Worm (Caenorhabditis elegans): ENCODE data around the gene fbxa-151.
"Not testable (repeated sequence)": the region's sequence is repeated elsewhere in the genome, so short reads cannot be mapped to it uniquely, and the experiment has no call there.

fbxa-151 gene

ce11 chrIII:1266799-1267198, at the start of gene fbxa-151:
Gene fbxa-151, minus strand, starts transcription at chrIII:1266899.
- TF ChIP-seq ces-1 (GFP tag; optimal IDR thresholded peaks at IDR 0.05); unc-130 (tag; optimal IDR thresholded peaks at IDR 0.05); snpc-4 (tag; optimal IDR thresholded peaks at IDR 0.05): not testable (repeated sequence)

DNA sequence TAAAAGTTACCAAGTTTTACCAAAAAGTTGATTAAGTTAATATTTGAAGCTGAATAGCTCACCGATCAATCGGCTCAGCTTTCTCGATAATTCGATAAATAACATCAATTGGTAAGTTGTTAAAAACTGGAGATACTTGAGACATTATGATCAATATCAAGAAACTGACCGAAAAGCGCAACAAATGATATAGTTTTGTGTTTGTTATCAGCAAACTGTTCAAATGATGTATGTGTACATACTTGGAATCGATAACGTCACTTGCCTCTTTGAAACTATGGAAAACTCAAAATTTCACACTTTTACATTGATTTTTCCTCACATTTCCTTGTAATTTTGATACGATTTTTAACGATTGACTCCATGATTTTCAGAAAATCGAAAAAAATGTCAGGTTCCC, 48.3 kb upstream of the fbxa-151 start, which contains the start of the genes fbxa-80 and fbxa-19:
Gene fbxa-80 (minus strand): TSS at position 173 of the 400 bp plus-strand sequence.
Gene fbxa-19 (plus strand): TSS at position 364 of the 400 bp plus-strand sequence.
- TF ChIP-seq pqm-1 (tag; optimal IDR thresholded peaks at IDR 0.05): no peak
- peak; percentile 33 for TF ChIP-seq elt-2 (tag; optimal IDR thresholded peaks at IDR 0.05)

- TF ChIP-seq nhr-90 (tag; optimal IDR thresholded peaks at IDR 0.05; ENCODE audit: poor library complexity) (no peak), efl-1 (optimal IDR thresholded peaks at IDR 0.05) (no peak), efl-1 (GFP tag; optimal IDR thresholded peaks at IDR 0.05 in 1 of 2) (peak in 1 of 2 experiments; percentile 24)
These were observed 47.6 kb upstream of the fbxa-151 start for ce11 chrIII:1314283-1314682.

- TF ChIP-seq aly-2 (tag; optimal IDR thresholded peaks at IDR 0.05) (no peak), tbx-2 (tag; optimal IDR thresholded peaks at IDR 0.05) (no peak), irx-1 (tag; optimal IDR thresholded peaks at IDR 0.05) (no peak), elt-2 (tag; optimal IDR thresholded peaks at IDR 0.05) (no peak), lin-13 (GFP tag; optimal IDR thresholded peaks at IDR 0.05) (no peak), mep-1 (tag; optimal IDR thresholded peaks at IDR 0.05) (no peak), C16A3.4 (tag; optimal IDR thresholded peaks at IDR 0.05) (no peak), unc-30 (tag; optimal IDR thresholded peaks at IDR 0.05) (no peak), unc-98 (GFP tag; IDR thresholded peaks at IDR 0.05) (no peak), hlh-4 (tag; optimal IDR thresholded peaks at IDR 0.05) (no peak), efl-1 (optimal IDR thresholded peaks at IDR 0.05) (no peak), efl-1 (GFP tag; optimal IDR thresholded peaks at IDR 0.05 in 1 of 2) (no peak), ceh-63 (GFP tag; optimal IDR thresholded peaks at IDR 0.05) (no peak), nhr-19 (GFP tag; conservative IDR thresholded peaks at IDR 0.05) (no peak), blmp-1 (tag; optimal IDR thresholded peaks at IDR 0.05) (no peak)
These were observed 44.7 kb upstream of the fbxa-151 start for ce11 chrIII:1311367-1311766.

DNA sequence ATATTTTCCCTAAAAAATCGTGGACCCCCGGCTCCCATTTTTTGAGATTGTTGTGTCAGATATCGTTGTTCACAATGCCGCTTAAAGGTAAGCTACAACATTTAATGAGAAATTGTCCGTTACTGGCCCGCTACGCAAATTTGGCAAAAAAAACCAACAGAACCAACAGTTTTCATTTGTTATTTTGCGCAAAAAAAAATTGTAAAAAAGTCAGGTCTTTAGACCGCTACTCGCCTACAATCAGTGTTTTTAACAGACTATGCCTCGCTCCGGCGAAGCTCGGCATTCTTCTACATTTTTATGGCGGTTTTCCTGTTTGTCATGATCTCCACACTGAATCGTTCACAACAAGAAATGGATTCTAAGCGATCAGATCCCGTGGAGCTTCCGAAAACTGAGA, 42.2 kb upstream of the fbxa-151 start, which contains the start of gene Y82E9BL.12:
Gene Y82E9BL.12 (plus strand): TSS at position 301 of the 400 bp plus-strand sequence.
- TF ChIP-seq efl-1 (optimal IDR thresholded peaks at IDR 0.05) (no peak), efl-1 (GFP tag; optimal IDR thresholded peaks at IDR 0.05 in 1 of 2) (peak in 1 of 2 experiments; percentile 6), pqm-1 (tag; optimal IDR thresholded peaks at IDR 0.05) (no peak), fkh-4 (tag; optimal IDR thresholded peaks at IDR 0.05; ENCODE audit: borderline replicate concordance) (no peak), unc-62 (GFP tag; optimal IDR thresholded peaks at IDR 0.05) (no peak), C34B4.2 (tag; optimal IDR thresholded peaks at IDR 0.05) (no peak), elt-3 (tag; optimal IDR thresholded peaks at IDR 0.05) (no peak), ceh-88 (GFP tag; IDR thresholded peaks at IDR 0.05) (no peak), snpc-4 (tag; optimal IDR thresholded peaks at IDR 0.05) (no peak)

ce11 chrIII:1308209-1308608, 41.5 kb upstream of the fbxa-151 start, which contains the start of gene fbxa-79:
Gene fbxa-79, minus strand, starts transcription at chrIII:1308294.
- TF ChIP-seq ets-5 (GFP tag; IDR thresholded peaks at IDR 0.05) (no peak), skn-1 (tag; optimal IDR thresholded peaks at IDR 0.05) (peak; percentile 59), elt-2 (tag; optimal IDR thresholded peaks at IDR 0.05) (peak; percentile 55), snu-23 (GFP tag; optimal IDR thresholded peaks at IDR 0.05) (no peak), nhr-19 (GFP tag; conservative IDR thresholded peaks at IDR 0.05) (0 out of 2 replicates have a peak, but pooled peaks have one; percentile 3)

ce11 chrIII:1307333-1307732, 40.6 kb upstream of the fbxa-151 start:
- TF ChIP-seq elt-3 (tag; optimal IDR thresholded peaks at IDR 0.05) (no peak), sup-37 (GFP tag; optimal IDR thresholded peaks at IDR 0.05) (no peak), efl-1 (optimal IDR thresholded peaks at IDR 0.05) (no peak), efl-1 (GFP tag; optimal IDR thresholded peaks at IDR 0.05 in 1 of 2) (peak in 1 of 2 experiments; percentile 51)

Measured in whole organism, L1 larva.